Fruit fly (Drosophila melanogaster) whole organism, embryonic: Measurements from ENCODE around the gene CG13055.

Source experiments
- ATbp ChIP-seq: fragments of 200-800 bp; sonication (Bioruptor generic); optimal IDR thresholded peaks from 2 replicates; lab custom pipeline; 2017; ENCODE audit warnings: missing biosample characterization, mild to moderate bottlenecking, missing genetic modification characterization, missing genetic modification reagents
- Abd-B ChIP-seq: fragments of 200-800 bp; sonication (Bioruptor generic); optimal IDR thresholded peaks from 2 replicates; lab custom pipeline; 2018; ENCODE audit warnings: missing biosample characterization, mild to moderate bottlenecking, missing genetic modification characterization, moderate library complexity
- Aef1 ChIP-seq: fragments of 200-800 bp; sonication (Bioruptor generic); IDR thresholded peaks from 3 replicates; pipeline ENCODE4 v1.3.6; 2022; ENCODE audit warnings: missing biosample characterization, missing genetic modification characterization
- CG10147 ChIP-seq: fragments of 200-800 bp; sonication (Bioruptor generic); optimal IDR thresholded peaks from 2 replicates; lab custom pipeline; 2019; ENCODE audit warnings: missing biosample characterization, mild to moderate bottlenecking, missing genetic modification characterization, moderate library complexity
- CG10267 ChIP-seq: fragments of 200-800 bp; sonication (Bioruptor generic); optimal IDR thresholded peaks from 2 replicates; lab custom pipeline; 2018; ENCODE audit warnings: missing biosample characterization, mild to moderate bottlenecking, missing genetic modification characterization, moderate library complexity
- CG10543 ChIP-seq: fragments of 200-800 bp; sonication (Bioruptor generic); optimal IDR thresholded peaks from 3 replicates; lab custom pipeline; 2017; ENCODE audit warnings: missing biosample characterization, mild to moderate bottlenecking, missing genetic modification characterization, moderate library complexity
- CG11723 ChIP-seq: fragments of 200-800 bp; sonication (Bioruptor generic); optimal IDR thresholded peaks from 2 replicates; lab custom pipeline; 2017; ENCODE audit warnings: missing biosample characterization, mild to moderate bottlenecking, missing genetic modification characterization
- CG12219 ChIP-seq: fragments of 200-800 bp; sonication (Bioruptor generic); optimal IDR thresholded peaks from 3 replicates; lab custom pipeline; 2018; ENCODE audit warnings: missing biosample characterization, mild to moderate bottlenecking, missing genetic modification characterization
- CG12391 ChIP-seq: fragments of 200-800 bp; sonication (Bioruptor generic); optimal IDR thresholded peaks from 3 replicates; lab custom pipeline; 2018; ENCODE audit warnings: missing biosample characterization, mild to moderate bottlenecking, missing genetic modification characterization, moderate library complexity
- CG12659 ChIP-seq: fragments of 200-800 bp; sonication (Bioruptor generic); optimal IDR thresholded peaks from 3 replicates; lab custom pipeline; 2017; ENCODE audit warnings: mild to moderate bottlenecking, missing biosample characterization, missing genetic modification reagents, missing genetic modification characterization
- CG13123 ChIP-seq: fragments of 200-800 bp; sonication (Bioruptor generic); optimal IDR thresholded peaks from 2 replicates; lab custom pipeline; 2016; ENCODE audit warnings: missing biosample characterization, missing genetic modification characterization
- CG13296 ChIP-seq: fragments of 200-800 bp; sonication (Bioruptor generic); optimal IDR thresholded peaks from 3 replicates; lab custom pipeline; 2018; ENCODE audit warnings: missing biosample characterization, mild to moderate bottlenecking, missing genetic modification characterization
- CG14710 ChIP-seq: fragments of 200-800 bp; sonication (Bioruptor generic); optimal IDR thresholded peaks from 3 replicates; lab custom pipeline; 2019; ENCODE audit warnings: missing biosample characterization, mild to moderate bottlenecking, missing genetic modification characterization, moderate library complexity
- CG15601 ChIP-seq: fragments of 200-800 bp; sonication (Bioruptor generic); optimal IDR thresholded peaks from 3 replicates; lab custom pipeline; 2019; ENCODE audit warnings: missing biosample characterization, mild to moderate bottlenecking, missing genetic modification characterization, moderate library complexity
- CG17385 ChIP-seq: fragments of 200-800 bp; sonication (Bioruptor generic); optimal IDR thresholded peaks from 3 replicates; lab custom pipeline; 2018; ENCODE audit warnings: missing biosample characterization, mild to moderate bottlenecking, missing genetic modification characterization
- CG2678 ChIP-seq: fragments of 200-800 bp; sonication (Bioruptor generic); optimal IDR thresholded peaks from 3 replicates; lab custom pipeline; 2019; ENCODE audit warnings: missing biosample characterization, mild to moderate bottlenecking, missing genetic modification characterization, moderate library complexity
- CG30020 ChIP-seq: fragments of 200-800 bp; optimal IDR thresholded peaks from 2 replicates; lab custom pipeline; 2019; ENCODE audit warnings: missing biosample characterization, mild to moderate bottlenecking, missing genetic modification characterization, moderate library complexity
- CG31224 ChIP-seq: fragments of 200-800 bp; sonication (Bioruptor generic); IDR thresholded peaks from 2 replicates; pipeline ENCODE4 v1.3.6; 2022; ENCODE audit warnings: missing biosample characterization, missing genetic modification characterization
- CG4820 ChIP-seq: fragments of 200-800 bp; sonication (Bioruptor generic); optimal IDR thresholded peaks from 3 replicates; lab custom pipeline; 2016; ENCODE audit warnings: missing biosample characterization, missing genetic modification characterization
- CG7786 ChIP-seq: fragments of 200-800 bp; sonication (Bioruptor generic); optimal IDR thresholded peaks from 2 replicates; lab custom pipeline; 2016; ENCODE audit warnings: missing biosample characterization, missing genetic modification characterization
- CG8924 ChIP-seq: fragments of 200-800 bp; optimal IDR thresholded peaks from 3 replicates; lab custom pipeline; 2019; ENCODE audit warnings: missing biosample characterization, mild to moderate bottlenecking, missing genetic modification characterization, moderate library complexity
- Chrac-16 ChIP-seq: fragments of 200-800 bp; sonication (Bioruptor generic); optimal IDR thresholded peaks from 3 replicates; lab custom pipeline; 2016; ENCODE audit warnings: missing biosample characterization, missing genetic modification characterization
- CrebB ChIP-seq: fragments of 200-800 bp; sonication (Bioruptor generic); optimal IDR thresholded peaks from 3 replicates; lab custom pipeline; 2018; ENCODE audit warnings: missing biosample characterization, mild to moderate bottlenecking, missing genetic modification characterization
- Dek ChIP-seq: fragments of 200-800 bp; sonication (Bioruptor generic); optimal IDR thresholded peaks from 3 replicates; lab custom pipeline; 2019; ENCODE audit warnings: missing biosample characterization, mild to moderate bottlenecking, missing genetic modification characterization, moderate library complexity
- Dip2 ChIP-seq: fragments of 200-800 bp; sonication (Bioruptor generic); IDR thresholded peaks from 2 replicates; pipeline ENCODE4 v1.3.6; 2022; ENCODE audit warnings: missing biosample characterization, missing genetic modification characterization
- Fer3 ChIP-seq: fragments of 200-800 bp; sonication (Bioruptor generic); optimal IDR thresholded peaks from 2 replicates; lab custom pipeline; 2018; ENCODE audit warnings: missing biosample characterization, mild to moderate bottlenecking, missing genetic modification characterization, moderate library complexity
- Hr78 ChIP-seq, 2 experiments: fragments of 200-800 bp in 1 of 2; fragments of >200 bp in 1 of 2; sonication (Bioruptor generic) in 1 of 2; optimal IDR thresholded peaks; 2 replicates each; lab custom pipeline; 2017 to 2019; ENCODE audit warnings: missing biosample characterization in 2 of 2, missing genetic modification characterization in 2 of 2, mild to moderate bottlenecking in 1 of 2, moderate library complexity in 1 of 2
- NfI ChIP-seq: fragments of 200-800 bp; sonication (Bioruptor generic); optimal IDR thresholded peaks from 3 replicates; lab custom pipeline; 2018; ENCODE audit warnings: missing biosample characterization, mild to moderate bottlenecking, missing genetic modification characterization, moderate library complexity
- Opbp ChIP-seq: fragments of 200-800 bp; sonication (Bioruptor generic); IDR thresholded peaks from 3 replicates; pipeline ENCODE4 v1.3.6; 2022; ENCODE audit warnings: missing biosample characterization, missing genetic modification characterization; ENCODE audit not compliant: partially characterized antibody
- PHDP ChIP-seq: fragments of 200-800 bp; sonication (Bioruptor generic); optimal IDR thresholded peaks from 3 replicates; lab custom pipeline; 2018; ENCODE audit warnings: missing biosample characterization, mild to moderate bottlenecking, missing genetic modification characterization, moderate library complexity
- Sry-δ ChIP-seq: fragments of 200-800 bp; sonication (Bioruptor generic); optimal IDR thresholded peaks from 2 replicates; lab custom pipeline; 2016; ENCODE audit warnings: missing biosample characterization, missing genetic modification characterization
- Tbp ChIP-seq: fragments of >200 bp; optimal IDR thresholded peaks from 2 replicates; lab custom pipeline; 2018; ENCODE audit warnings: missing biosample characterization, missing genetic modification characterization
- bsh ChIP-seq, 2 experiments: fragments of 200-800 bp; sonication (Bioruptor generic); optimal IDR thresholded peaks; 2 replicates each; lab custom pipeline; 2017 to 2018; ENCODE audit warnings: mild to moderate bottlenecking in 2 of 2, missing biosample characterization in 2 of 2, missing genetic modification characterization in 2 of 2, moderate library complexity in 1 of 2
- exex ChIP-seq: fragments of 200-800 bp; sonication (Bioruptor generic); optimal IDR thresholded peaks from 4 replicates; lab custom pipeline; 2018; ENCODE audit warnings: missing biosample characterization, mild to moderate bottlenecking, missing genetic modification characterization, moderate library complexity
- gsb ChIP-seq: fragments of 200-800 bp; sonication (Bioruptor generic); IDR thresholded peaks from 2 replicates; pipeline ENCODE4 v1.3.6; 2022; ENCODE audit warnings: missing biosample characterization, missing genetic modification characterization
- jumu ChIP-seq: fragments of 200-800 bp; sonication (Bioruptor generic); optimal IDR thresholded peaks from 3 replicates; lab custom pipeline; 2016; ENCODE audit warnings: missing biosample characterization, missing genetic modification characterization
- klu ChIP-seq: fragments of 200-800 bp; sonication (Bioruptor generic); IDR thresholded peaks from 2 replicates; pipeline ENCODE4 v1.3.6; 2022; ENCODE audit warnings: missing biosample characterization, missing genetic modification characterization
- mld ChIP-seq: fragments of 200-800 bp; sonication (Bioruptor generic); IDR thresholded peaks from 3 replicates; pipeline ENCODE4 v1.3.6; 2022; ENCODE audit warnings: missing biosample characterization, missing genetic modification characterization; ENCODE audit not compliant: partially characterized antibody
- nom ChIP-seq: fragments of 200-800 bp; sonication (Bioruptor generic); optimal IDR thresholded peaks from 2 replicates; lab custom pipeline; 2017; ENCODE audit warnings: missing biosample characterization, missing genetic modification characterization, mild to moderate bottlenecking, moderate library complexity, missing genetic modification reagents
- pfk ChIP-seq: fragments of 200-800 bp; sonication (Bioruptor generic); optimal IDR thresholded peaks from 2 replicates; lab custom pipeline; 2018; ENCODE audit warnings: missing biosample characterization, mild to moderate bottlenecking, missing genetic modification characterization, moderate library complexity
- sd ChIP-seq: fragments of 200-800 bp; sonication (Bioruptor generic); optimal IDR thresholded peaks from 3 replicates; lab custom pipeline; 2018; ENCODE audit warnings: missing biosample characterization, mild to moderate bottlenecking, missing genetic modification characterization, moderate library complexity
- sens ChIP-seq: fragments of 200-800 bp; sonication (Bioruptor generic); peaks from one replicate; lab custom pipeline; 2016; ENCODE audit warnings: missing biosample characterization, missing genetic modification characterization
- seq ChIP-seq: fragments of 200-800 bp; sonication (Bioruptor generic); IDR thresholded peaks from 2 replicates; pipeline ENCODE4 v1.3.6; 2022; ENCODE audit warnings: missing biosample characterization, missing genetic modification characterization
- shn ChIP-seq: fragments of 200-800 bp; sonication (Bioruptor generic); optimal IDR thresholded peaks from 3 replicates; lab custom pipeline; 2016; ENCODE audit warnings: missing biosample characterization, missing genetic modification characterization
- sim ChIP-seq: fragments of 200-800 bp; sonication (Bioruptor generic); IDR thresholded peaks from 2 replicates; pipeline ENCODE4 v1.3.6; 2022; ENCODE audit warnings: missing biosample characterization, missing genetic modification characterization
- sqz ChIP-seq: fragments of 200-800 bp; sonication (Bioruptor generic); optimal IDR thresholded peaks from 3 replicates; lab custom pipeline; 2018; ENCODE audit warnings: missing biosample characterization, mild to moderate bottlenecking, missing genetic modification characterization
- tin ChIP-seq: fragments of 200-800 bp; sonication (Bioruptor generic); optimal IDR thresholded peaks from 3 replicates; lab custom pipeline; 2016; ENCODE audit warnings: missing biosample characterization, missing genetic modification characterization
- ttk ChIP-seq: fragments of 200-800 bp; sonication (Bioruptor generic); IDR thresholded peaks from 2 replicates; pipeline ENCODE4 v2.1.2; 2022; ENCODE audit warnings: missing biosample characterization, missing genetic modification characterization
- vvl ChIP-seq: fragments of 200-800 bp; sonication (Bioruptor generic); IDR thresholded peaks from 2 replicates; pipeline ENCODE4 v1.3.6; 2022; ENCODE audit warnings: missing biosample characterization, missing genetic modification characterization

CG13055 gene

dm6 chr3L:16203236-16203635, 48.9 kb downstream of the CG13055 start (continued):
- TF ChIP-seq CG17385 = peak; percentile 76
- TF ChIP-seq CG13296 (GFP tag; lab: Kevin White, UChicago) = peak; percentile 74
- TF ChIP-seq CG2678 (tag; lab: Kevin White, UChicago) = peak; percentile 90
- TF ChIP-seq Abd-B = peak; percentile 81
- TF ChIP-seq shn (GFP tag; lab: Kevin White, UChicago) = peak; percentile 73
- no peak for TF ChIP-seq mld (GFP tag; lab: Robert Waterston, UW)
- no peak for TF ChIP-seq CG15601 (tag; lab: Kevin White, UChicago)
- TF ChIP-seq pfk (GFP tag; lab: Kevin White, UChicago) = no peak
- no peak for TF ChIP-seq sqz (GFP tag; lab: Kevin White, UChicago)
- peak; percentile 82 for TF ChIP-seq jumu (GFP tag; lab: Kevin White, UChicago)
- TF ChIP-seq CG4820 (GFP tag; lab: Kevin White, UChicago) = peak; percentile 55
- peak; percentile 56 for TF ChIP-seq CrebB (tag; lab: Kevin White, UChicago)
- peak; percentile 41 for TF ChIP-seq Sry-δ (GFP tag; lab: Kevin White, UChicago)
- TF ChIP-seq CG14710 (tag; lab: Kevin White, UChicago) = no peak
- peak; percentile 81 for TF ChIP-seq NfI (GFP tag; lab: Kevin White, UChicago)

dm6 chr3L:16202550-16202949, 49.6 kb downstream of the CG13055 start:
- no peak for TF ChIP-seq Dip2
- peak; percentile 62 for TF ChIP-seq CG13296 (GFP tag; lab: Kevin White, UChicago)
- TF ChIP-seq CG11723 (GFP tag; lab: Kevin White, UChicago) = peak; percentile 2
- no peak for TF ChIP-seq nom (GFP tag; lab: Kevin White, UChicago)
- peak; percentile 41; the same call in 1 of the 2 replicates for TF ChIP-seq seq (GFP tag; lab: Robert Waterston, UW)
- TF ChIP-seq klu (GFP tag; lab: Robert Waterston, UW) = no peak
- no peak for TF ChIP-seq CG7786 (GFP tag; lab: Kevin White, UChicago)
- TF ChIP-seq CG10543 = peak; percentile 12
- TF ChIP-seq sens (GFP tag; lab: Kevin White, UChicago) = peak; percentile 65
- TF ChIP-seq tin (GFP tag; lab: Kevin White, UChicago) = peak; percentile 1
- no peak for TF ChIP-seq vvl
- no peak for TF ChIP-seq CG30020
- TF ChIP-seq gsb (GFP tag; lab: Robert Waterston, UW) = no peak
- peak; percentile 19; the same call in 1 of the 2 replicates for TF ChIP-seq ttk
- TF ChIP-seq Aef1 = 0 out of 3 replicates have a peak, but pooled peaks have one; percentile 25
- TF ChIP-seq CG12659 (GFP tag; lab: Kevin White, UChicago) = peak; percentile 20
- no peak for TF ChIP-seq Opbp (GFP tag; lab: Robert Waterston, UW)
- peak; percentile 48 for TF ChIP-seq Abd-B
- TF ChIP-seq Hr78 (GFP tag; optimal IDR thresholded peaks at IDR 0.05; lab: Kevin White, UChicago) = no peak
- TF ChIP-seq bsh (GFP tag; optimal IDR thresholded peaks at IDR 0.05; lab: Kevin White, UChicago) = peak in 1 of 2 experiments; percentile 38
- TF ChIP-seq sim (GFP tag; lab: Robert Waterston, UW) = no peak
- no peak for TF ChIP-seq CG13123 (GFP tag; lab: Kevin White, UChicago)
- TF ChIP-seq Fer3 (tag; lab: Kevin White, UChicago) = peak; percentile 49
- no peak for TF ChIP-seq ATbp (GFP tag; lab: Kevin White, UChicago)
- peak; percentile 32 for TF ChIP-seq CG8924 (tag; lab: Kevin White, UChicago)
- no peak for TF ChIP-seq Chrac-16 (GFP tag; lab: Kevin White, UChicago)
- TF ChIP-seq CG12219 = peak; percentile 13
- no peak for TF ChIP-seq CG31224 (GFP tag; lab: Robert Waterston, UW)
- no peak for TF ChIP-seq Dek
- no peak for TF ChIP-seq sd (tag; lab: Kevin White, UChicago)
- no peak for TF ChIP-seq exex
- TF ChIP-seq Tbp (GFP tag; lab: Kevin White, UChicago) = no peak
- no peak for TF ChIP-seq CG10267 (tag; lab: Kevin White, UChicago)
- peak; percentile 37 for TF ChIP-seq PHDP (tag; lab: Kevin White, UChicago)
- peak; percentile 45 for TF ChIP-seq CG10147 (GFP tag; lab: Kevin White, UChicago)
- TF ChIP-seq CG12391 (tag; lab: Kevin White, UChicago) = peak; percentile 18
